Worm (Caenorhabditis elegans): ENCODE data around the gene H35B03.1.

The H35B03.1 gene

ce11 chrIV:5715341-5716112 is 9.9 kb upstream of the H35B03.1 start:
- TF ChIP-seq ceh-16 (tag; optimal IDR thresholded peaks at IDR 0.05) (no peak), ZK546.5 (tag; optimal IDR thresholded peaks at IDR 0.05) (no peak), lin-13 (GFP tag; optimal IDR thresholded peaks at IDR 0.05) (no peak), lin-39 (tag; optimal IDR thresholded peaks at IDR 0.05) (no peak)

- TF ChIP-seq dmd-4 (tag; optimal IDR thresholded peaks at IDR 0.05) (no peak), unc-39 (tag; optimal IDR thresholded peaks at IDR 0.05) (no peak), nhr-12 (tag; optimal IDR thresholded peaks at IDR 0.05) (no peak), alr-1 (tag; optimal IDR thresholded peaks at IDR 0.05) (no peak), unc-55 (GFP tag; optimal IDR thresholded peaks at IDR 0.05) (no peak), unc-62 (GFP tag; optimal IDR thresholded peaks at IDR 0.05) (no peak), gmeb-1 (tag; optimal IDR thresholded peaks at IDR 0.05) (no peak), ztf-4 (tag; optimal IDR thresholded peaks at IDR 0.05) (no peak), nhr-129 (tag; optimal IDR thresholded peaks at IDR 0.05) (no peak), sma-9 (GFP tag; optimal IDR thresholded peaks at IDR 0.05) (no peak), sma-9 (tag; optimal IDR thresholded peaks at IDR 0.05) (no peak), aly-2 (tag; optimal IDR thresholded peaks at IDR 0.05) (no peak), ceh-16 (tag; optimal IDR thresholded peaks at IDR 0.05) (no peak), mab-5 (tag; optimal IDR thresholded peaks at IDR 0.05) (no peak)
These were observed 1.7 kb upstream of the H35B03.1 start for ce11 chrIV:5723659-5724058.

- TF ChIP-seq sem-4 (tag; optimal IDR thresholded peaks at IDR 0.05): no peak
- TF ChIP-seq dmd-4 (tag; optimal IDR thresholded peaks at IDR 0.05): no peak
- peak; percentile 64 to 88 for TF ChIP-seq lsy-2 (tag; optimal IDR thresholded peaks at IDR 0.05)
- TF ChIP-seq R02D3.7 (tag; optimal IDR thresholded peaks at IDR 0.05): peak; percentile 97
- TF ChIP-seq lin-13 (GFP tag; optimal IDR thresholded peaks at IDR 0.05): peak; percentile 51
- TF ChIP-seq fos-1 (tag; optimal IDR thresholded peaks at IDR 0.05): peak; percentile 11
- no peak for TF ChIP-seq skn-1 (tag; optimal IDR thresholded peaks at IDR 0.05)
- peak; percentile 24 for TF ChIP-seq nhr-6 (tag; optimal IDR thresholded peaks at IDR 0.05)
- peak; percentile 73 for TF ChIP-seq C34F6.9 (tag; optimal IDR thresholded peaks at IDR 0.05)
- no peak for TF ChIP-seq blmp-1 (tag; optimal IDR thresholded peaks at IDR 0.05; ENCODE audit: insufficient read depth)
- TF ChIP-seq nhr-23 (tag; optimal IDR thresholded peaks at IDR 0.05): no peak
- no peak for TF ChIP-seq lin-11 (tag; optimal IDR thresholded peaks at IDR 0.05)
- TF ChIP-seq unc-62 (GFP tag; optimal IDR thresholded peaks at IDR 0.05): no peak
- TF ChIP-seq ama-1 (optimal IDR thresholded peaks at IDR 0.05): no peak
- peak; percentile 36 for TF ChIP-seq F13H6.1 (tag; optimal IDR thresholded peaks at IDR 0.05)
- TF ChIP-seq ztf-11 (tag; optimal IDR thresholded peaks at IDR 0.05): no peak
- TF ChIP-seq nhr-129 (tag; optimal IDR thresholded peaks at IDR 0.05): peak; percentile 50
- peak; percentile 69 for TF ChIP-seq nhr-25 (tag; optimal IDR thresholded peaks at IDR 0.05)
- peak; percentile 36 for TF ChIP-seq snpc-4 (tag; optimal IDR thresholded peaks at IDR 0.05)
- TF ChIP-seq crh-2 (tag; optimal IDR thresholded peaks at IDR 0.05): peak; percentile 70
- no peak for TF ChIP-seq elt-3 (tag; optimal IDR thresholded peaks at IDR 0.05)
- peak; percentile 47 for TF ChIP-seq sma-9 (GFP tag; optimal IDR thresholded peaks at IDR 0.05)
- TF ChIP-seq sma-9 (tag; optimal IDR thresholded peaks at IDR 0.05): no peak
- TF ChIP-seq nhr-12 (tag; optimal IDR thresholded peaks at IDR 0.05): no peak
- peak; percentile 53 for TF ChIP-seq sma-3 (GFP tag; optimal IDR thresholded peaks at IDR 0.05)
- TF ChIP-seq elt-1 (tag; optimal IDR thresholded peaks at IDR 0.05): no peak
- no peak for TF ChIP-seq nhr-11 (tag; optimal IDR thresholded peaks at IDR 0.05)
- TF ChIP-seq unc-39 (tag; optimal IDR thresholded peaks at IDR 0.05): no peak
- TF ChIP-seq mab-5 (tag; optimal IDR thresholded peaks at IDR 0.05): peak; percentile 24
- no peak for TF ChIP-seq Y55F3AM.14 (GFP tag; optimal IDR thresholded peaks at IDR 0.05)
- peak; percentile 34 for TF ChIP-seq nhr-21 (tag; optimal IDR thresholded peaks at IDR 0.05)
- peak; percentile 98 for TF ChIP-seq gmeb-1 (tag; optimal IDR thresholded peaks at IDR 0.05)
- TF ChIP-seq unc-55 (GFP tag; optimal IDR thresholded peaks at IDR 0.05): peak; percentile 90
These were observed 6.2 kb downstream of the H35B03.1 start, which contains the start of gene H35B03.2 for ce11 chrIV:5731597-5731996. Gene H35B03.2 (minus strand): TSS chrIV:5731674.

All from whole organism, L2 larva.